Worm (Caenorhabditis elegans) whole organism, midembryonic: ENCODE results near the gene C43C3.4.

Experiments
- cog-1 ChIP-seq: sonication (generic microtip); optimal IDR thresholded peaks from 2 replicates; lab custom pipeline; 2016; ENCODE audit warnings: missing genetic modification characterization, missing compliant biosample characterization
- flt-1 ChIP-seq: fragments of 200-800 bp; sonication (Bioruptor generic); IDR thresholded peaks from 2 replicates; pipeline ENCODE4 v1.3.6; 2022; ENCODE audit warnings: missing genetic modification characterization, missing compliant biosample characterization
- ref-1 ChIP-seq: fragments of 200-800 bp; sonication (Bioruptor generic); conservative IDR thresholded peaks from 2 replicates; pipeline ENCODE4 v1.3.6; 2022; ENCODE audit warnings: missing genetic modification reagents, missing genetic modification characterization, missing compliant biosample characterization
- tab-1 ChIP-seq: fragments of 200-800 bp; sonication (Bioruptor generic); IDR thresholded peaks from 2 replicates; pipeline ENCODE4 v1.3.6; 2022; ENCODE audit warnings: missing genetic modification characterization, missing compliant biosample characterization
- ztf-23 ChIP-seq: fragments of 200-800 bp; sonication (Bioruptor generic); IDR thresholded peaks from 2 replicates; pipeline ENCODE4 v1.3.6; 2022; ENCODE audit warnings: missing genetic modification reagents, missing genetic modification characterization, missing compliant biosample characterization

DNA sequence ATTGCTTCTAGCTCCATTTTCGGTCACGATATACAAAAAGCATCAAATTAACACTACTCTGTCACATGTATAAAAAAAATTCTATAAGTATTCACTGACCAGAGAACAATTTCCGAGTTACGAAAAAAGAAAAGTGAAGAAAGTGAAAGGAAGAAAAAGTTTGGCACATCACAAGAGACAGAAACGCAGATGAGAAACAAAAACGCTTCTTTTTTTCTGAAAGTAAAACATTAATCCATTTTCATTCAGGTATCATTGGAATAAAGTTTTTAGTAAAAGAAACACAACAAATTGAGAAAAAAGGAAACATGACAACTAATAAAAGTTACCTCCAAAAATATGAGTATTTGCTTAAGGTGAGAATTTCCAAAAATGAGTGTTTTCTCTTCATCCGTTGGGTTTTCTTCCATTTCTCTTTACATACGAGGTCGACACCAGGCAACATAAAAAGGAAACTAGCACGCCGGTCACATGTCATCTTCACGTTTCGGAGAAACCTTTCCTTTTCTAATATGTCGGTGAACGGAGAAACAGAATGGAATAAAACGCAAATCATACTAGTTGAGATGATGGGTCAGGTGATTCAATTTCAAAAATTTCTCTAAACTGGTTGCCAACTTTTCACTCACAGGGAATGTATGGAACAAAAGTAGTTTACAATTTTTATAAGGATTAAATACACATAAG lies 31.8 kb downstream of the C43C3.4 start:
- TF ChIP-seq tab-1, result no peak
- TF ChIP-seq flt-1 (GFP tag; lab: Robert Waterston, UW), result no peak
- TF ChIP-seq cog-1 (tag; lab: Kevin White, UChicago), result no peak
- TF ChIP-seq ref-1, result no peak
- no peak for TF ChIP-seq ztf-23 (GFP tag; lab: Robert Waterston, UW)
